Worm (Caenorhabditis elegans): ENCODE data around the gene prdm-14.

prdm-14 gene

DNA sequence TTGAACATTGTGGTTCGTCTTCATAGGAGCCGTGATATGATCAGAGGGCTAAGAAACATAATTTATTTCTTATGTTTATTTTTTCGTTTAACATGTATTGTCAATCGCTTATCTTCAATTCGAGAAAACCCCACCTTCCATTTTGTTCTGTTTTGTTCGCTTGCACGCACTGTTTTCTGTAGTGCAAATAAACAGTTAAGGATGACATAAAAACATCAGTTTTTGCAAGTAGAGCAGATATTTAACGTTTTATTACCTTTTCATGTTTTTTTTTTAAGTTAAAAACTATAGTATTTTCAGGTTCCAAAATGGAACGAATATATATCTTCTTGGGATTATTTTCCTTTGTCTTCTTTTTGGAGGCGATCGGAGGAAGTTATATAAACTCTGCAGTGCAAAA lies 11.3 kb downstream of the prdm-14 start, which contains the start of gene F47E1.2:
F47E1.2 (plus strand) TSS at position 301 of the 400 bp plus-strand sequence.
- TF ChIP-seq efl-1 (optimal IDR thresholded peaks at IDR 0.05) = no peak
- peak in 1 of 2 experiments; percentile 61 for TF ChIP-seq efl-1 (GFP tag; optimal IDR thresholded peaks at IDR 0.05 in 1 of 2)
- TF ChIP-seq egl-27 (tag; optimal IDR thresholded peaks at IDR 0.05) = no peak
- TF ChIP-seq lin-13 (GFP tag; optimal IDR thresholded peaks at IDR 0.05) = no peak

DNA sequence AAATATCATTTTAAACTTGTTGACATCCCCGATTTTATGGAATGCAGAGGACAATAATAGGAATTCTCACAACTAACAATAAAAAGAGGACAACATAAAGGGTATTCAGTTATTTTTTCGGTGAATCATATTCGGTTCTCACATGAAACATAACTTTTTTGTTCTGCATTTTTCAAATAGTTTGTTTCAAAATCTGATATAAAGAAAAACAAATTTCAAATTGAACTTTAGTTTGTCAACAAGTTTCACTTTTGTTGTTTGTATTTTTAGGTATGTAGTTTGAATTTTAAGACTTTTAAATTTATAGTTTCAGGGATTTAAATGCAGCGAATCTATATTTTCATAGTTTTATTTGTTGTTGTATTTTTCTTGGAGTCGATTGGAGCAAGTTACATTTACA lies 16.5 kb downstream of the prdm-14 start, which contains the start of gene F47E1.4:
F47E1.4 (plus strand) TSS at position 301 of the 400 bp plus-strand sequence.
- TF ChIP-seq xbp-1 (tag; optimal IDR thresholded peaks at IDR 0.05) (no peak), sptf-1 (tag; optimal IDR thresholded peaks at IDR 0.05) (no peak), zag-1 (tag; optimal IDR thresholded peaks at IDR 0.05) (no peak), ceh-82 (tag; optimal IDR thresholded peaks at IDR 0.05) (no peak), nhr-19 (GFP tag; conservative IDR thresholded peaks at IDR 0.05) (no peak), ztf-11 (tag; optimal IDR thresholded peaks at IDR 0.05) (no peak), nhr-20 (tag; optimal IDR thresholded peaks at IDR 0.05) (no peak), efl-3 (GFP tag; optimal IDR thresholded peaks at IDR 0.05) (no peak), nhr-28 (tag; optimal IDR thresholded peaks at IDR 0.05) (no peak), blmp-1 (tag; optimal IDR thresholded peaks at IDR 0.05) (no peak), fkh-4 (tag; optimal IDR thresholded peaks at IDR 0.05; ENCODE audit: borderline replicate concordance) (no peak), ces-1 (GFP tag; optimal IDR thresholded peaks at IDR 0.05) (no peak), tbx-2 (tag; optimal IDR thresholded peaks at IDR 0.05) (no peak), lsy-2 (tag; optimal IDR thresholded peaks at IDR 0.05) (no peak)

DNA sequence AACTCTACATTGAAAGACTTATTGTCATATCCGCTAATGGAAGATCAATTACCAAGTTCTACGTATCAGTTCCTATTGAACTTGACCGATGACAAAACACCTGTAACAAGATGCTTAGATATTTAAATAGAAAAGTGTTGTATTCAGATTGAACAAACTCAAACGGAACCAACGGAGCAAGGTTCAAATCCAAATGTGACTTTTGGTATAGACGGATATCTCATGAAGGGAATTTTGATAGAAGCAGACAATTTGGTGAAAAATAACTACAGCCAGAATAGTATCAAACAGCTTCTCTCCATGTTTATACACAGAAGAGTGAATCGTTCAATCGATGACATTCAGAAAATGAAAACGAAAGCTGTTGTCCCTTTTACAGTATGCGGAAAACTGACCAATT lies 17.4 kb downstream of the prdm-14 start:
- TF ChIP-seq F16B12.6 (tag; optimal IDR thresholded peaks at IDR 0.05) (no peak), lin-15B (tag; optimal IDR thresholded peaks at IDR 0.05) (no peak), nhr-11 (tag; optimal IDR thresholded peaks at IDR 0.05) (no peak), ama-1 (optimal IDR thresholded peaks at IDR 0.05) (no peak), lsy-2 (tag; optimal IDR thresholded peaks at IDR 0.05) (no peak), jun-1 (tag; optimal IDR thresholded peaks at IDR 0.05) (no peak), nhr-84 (tag; optimal IDR thresholded peaks at IDR 0.05) (no peak), ceh-88 (GFP tag; IDR thresholded peaks at IDR 0.05) (no peak), ztf-11 (tag; optimal IDR thresholded peaks at IDR 0.05) (no peak), fkh-8 (tag; optimal IDR thresholded peaks at IDR 0.05) (no peak), nhr-71 (tag; optimal IDR thresholded peaks at IDR 0.05) (no peak), hlh-17 (GFP tag; optimal IDR thresholded peaks at IDR 0.05; ENCODE audit: borderline replicate concordance) (no peak), nhr-77 (tag; optimal IDR thresholded peaks at IDR 0.05) (no peak), aha-1 (tag; optimal IDR thresholded peaks at IDR 0.05) (no peak), fkh-4 (tag; optimal IDR thresholded peaks at IDR 0.05; ENCODE audit: borderline replicate concordance) (no peak), nhr-12 (tag; optimal IDR thresholded peaks at IDR 0.05) (no peak), vab-15 (tag; optimal IDR thresholded peaks at IDR 0.05) (no peak)

DNA sequence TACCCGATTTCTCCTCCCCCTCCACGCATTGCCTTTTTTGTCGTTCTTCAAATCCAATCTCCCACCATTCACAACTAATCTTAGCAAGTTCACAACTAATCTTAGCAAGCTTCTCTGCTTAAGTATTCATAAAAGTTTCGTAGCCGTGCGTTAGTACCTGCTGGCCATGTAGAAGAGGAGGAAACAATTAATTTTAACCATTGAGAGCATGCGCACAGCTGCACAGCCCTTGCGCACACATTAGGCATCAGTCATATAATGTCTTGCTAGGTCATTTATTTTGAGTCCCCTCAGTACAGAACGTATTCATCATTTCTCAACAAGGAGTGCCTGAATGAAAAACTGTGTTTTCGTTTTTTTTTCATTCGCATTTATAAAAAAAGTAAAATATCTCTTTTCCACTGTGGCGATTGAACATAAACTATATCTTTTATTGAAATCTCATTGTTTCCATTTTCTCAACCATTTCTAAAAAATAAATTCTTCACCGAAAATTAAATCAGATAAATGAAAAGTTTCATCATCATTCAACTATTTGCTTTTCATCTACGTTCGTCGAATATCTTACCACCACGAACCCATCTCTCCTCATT lies 21.3 kb downstream of the prdm-14 start:
- TF ChIP-seq snpc-4 (tag; optimal IDR thresholded peaks at IDR 0.05) (no peak), fkh-4 (tag; optimal IDR thresholded peaks at IDR 0.05; ENCODE audit: borderline replicate concordance) (no peak), mab-9 (GFP tag; IDR thresholded peaks at IDR 0.05) (no peak), pqm-1 (tag; optimal IDR thresholded peaks at IDR 0.05) (no peak), rnt-1 (tag; optimal IDR thresholded peaks at IDR 0.05) (no peak), sox-4 (tag; optimal IDR thresholded peaks at IDR 0.05) (no peak), fos-1 (tag; optimal IDR thresholded peaks at IDR 0.05) (no peak), mdl-1 (tag; optimal IDR thresholded peaks at IDR 0.05) (no peak), ceh-63 (GFP tag; optimal IDR thresholded peaks at IDR 0.05) (no peak), efl-1 (optimal IDR thresholded peaks at IDR 0.05) (no peak), efl-1 (GFP tag; optimal IDR thresholded peaks at IDR 0.05 in 1 of 2) (peak in 1 of 2 experiments; percentile 90), nhr-85 (tag) (peak; percentile 28), blmp-1 (tag; optimal IDR thresholded peaks at IDR 0.05) (no peak), nhr-77 (tag; optimal IDR thresholded peaks at IDR 0.05) (no peak), ztf-4 (tag; optimal IDR thresholded peaks at IDR 0.05) (no peak), nhr-11 (tag; optimal IDR thresholded peaks at IDR 0.05) (no peak), ces-1 (GFP tag; optimal IDR thresholded peaks at IDR 0.05) (no peak)
